Fruit fly (Drosophila melanogaster) whole organism, embryonic: ENCODE results near the gene IFT54.

Source experiments
- BtbVII ChIP-seq: fragments of 200-800 bp; sonication (Bioruptor generic); optimal IDR thresholded peaks from 3 replicates; lab custom pipeline; 2017; ENCODE audit warnings: missing biosample characterization, mild to moderate bottlenecking, missing genetic modification characterization
- Bteb2 ChIP-seq: fragments of 200-800 bp; sonication (Bioruptor generic); optimal IDR thresholded peaks from 2 replicates; lab custom pipeline; 2016; ENCODE audit warnings: missing biosample characterization, missing genetic modification characterization
- CG10267 ChIP-seq: fragments of 200-800 bp; sonication (Bioruptor generic); optimal IDR thresholded peaks from 2 replicates; lab custom pipeline; 2018; ENCODE audit warnings: missing biosample characterization, mild to moderate bottlenecking, missing genetic modification characterization, moderate library complexity
- CG10565 ChIP-seq: fragments of 200-800 bp; sonication (Bioruptor generic); optimal IDR thresholded peaks from 3 replicates; lab custom pipeline; 2016; ENCODE audit warnings: missing biosample characterization, mild to moderate bottlenecking, missing genetic modification characterization
- CG11504 ChIP-seq: fragments of 200-800 bp; sonication (Bioruptor generic); optimal IDR thresholded peaks from 3 replicates; lab custom pipeline; 2019; ENCODE audit warnings: missing biosample characterization, mild to moderate bottlenecking, missing genetic modification characterization, moderate library complexity
- CG1233 ChIP-seq: fragments of 200-800 bp; sonication (Bioruptor generic); optimal IDR thresholded peaks from 4 replicates; lab custom pipeline; 2018; ENCODE audit warnings: missing biosample characterization, mild to moderate bottlenecking, missing genetic modification characterization
- CG12391 ChIP-seq: fragments of 200-800 bp; sonication (Bioruptor generic); optimal IDR thresholded peaks from 3 replicates; lab custom pipeline; 2018; ENCODE audit warnings: missing biosample characterization, mild to moderate bottlenecking, missing genetic modification characterization, moderate library complexity
- CG12659 ChIP-seq: fragments of 200-800 bp; sonication (Bioruptor generic); optimal IDR thresholded peaks from 3 replicates; lab custom pipeline; 2017; ENCODE audit warnings: mild to moderate bottlenecking, missing biosample characterization, missing genetic modification reagents, missing genetic modification characterization
- CG13424 ChIP-seq: fragments of 200-800 bp; sonication (Bioruptor generic); optimal IDR thresholded peaks from 2 replicates; lab custom pipeline; 2019; ENCODE audit warnings: missing biosample characterization, mild to moderate bottlenecking, missing genetic modification characterization, moderate library complexity
- CG15073 ChIP-seq: fragments of 200-800 bp; sonication (Bioruptor generic); optimal IDR thresholded peaks from 2 replicates; lab custom pipeline; 2016; ENCODE audit warnings: missing biosample characterization, missing genetic modification characterization
- CG17359 ChIP-seq: fragments of 200-800 bp; sonication (Bioruptor generic); optimal IDR thresholded peaks from 3 replicates; lab custom pipeline; 2018; ENCODE audit warnings: missing biosample characterization, mild to moderate bottlenecking, missing genetic modification characterization, moderate library complexity
- CG17829 ChIP-seq: fragments of 200-800 bp; optimal IDR thresholded peaks from 2 replicates; lab custom pipeline; 2019; ENCODE audit warnings: missing biosample characterization, mild to moderate bottlenecking, missing genetic modification characterization, moderate library complexity
- CG18599 ChIP-seq: fragments of 200-800 bp; sonication (Bioruptor generic); optimal IDR thresholded peaks from 3 replicates; lab custom pipeline; 2017; ENCODE audit warnings: missing biosample characterization, missing genetic modification characterization, mild to moderate bottlenecking, moderate library complexity, missing genetic modification reagents
- CG34376 ChIP-seq: fragments of 200-800 bp; sonication (Bioruptor generic); optimal IDR thresholded peaks from 2 replicates; lab custom pipeline; 2018; ENCODE audit warnings: missing biosample characterization, mild to moderate bottlenecking, missing genetic modification characterization
- CG4617 ChIP-seq: fragments of 200-800 bp; sonication (Bioruptor generic); optimal IDR thresholded peaks from 3 replicates; lab custom pipeline; 2016; ENCODE audit warnings: missing biosample characterization, missing genetic modification characterization, borderline replicate concordance
- CG5180 ChIP-seq: fragments of 200-800 bp; sonication (Bioruptor generic); optimal IDR thresholded peaks from 3 replicates; lab custom pipeline; 2017; ENCODE audit warnings: missing biosample characterization, missing genetic modification characterization, mild to moderate bottlenecking, moderate library complexity, missing genetic modification reagents
- CG6689 ChIP-seq: fragments of 200-800 bp; sonication (Bioruptor generic); IDR thresholded peaks from 2 replicates; pipeline ENCODE4 v1.3.6; 2022; ENCODE audit warnings: missing biosample characterization, missing genetic modification characterization
- CG6765 ChIP-seq: fragments of 200-800 bp; sonication (Bioruptor generic); optimal IDR thresholded peaks from 3 replicates; lab custom pipeline; 2017; ENCODE audit warnings: missing biosample characterization, mild to moderate bottlenecking, missing genetic modification characterization
- CG7372 ChIP-seq: fragments of 200-800 bp; sonication (Bioruptor generic); IDR thresholded peaks from 2 replicates; pipeline ENCODE4 v1.3.6; 2022; ENCODE audit warnings: missing biosample characterization, missing genetic modification characterization
- CG7786 ChIP-seq: fragments of 200-800 bp; sonication (Bioruptor generic); optimal IDR thresholded peaks from 2 replicates; lab custom pipeline; 2016; ENCODE audit warnings: missing biosample characterization, missing genetic modification characterization
- Camta ChIP-seq: fragments of 200-800 bp; sonication (Bioruptor generic); optimal IDR thresholded peaks from 2 replicates; lab custom pipeline; 2016; ENCODE audit warnings: missing biosample characterization, missing genetic modification characterization
- Dbx ChIP-seq: fragments of 200-800 bp; sonication (Bioruptor generic); IDR thresholded peaks from 3 replicates; pipeline ENCODE4 v1.3.6; 2022; ENCODE audit warnings: missing biosample characterization, missing genetic modification characterization
- Dip3 ChIP-seq: fragments of 200-800 bp; sonication (Bioruptor generic); optimal IDR thresholded peaks from 3 replicates; lab custom pipeline; 2016; ENCODE audit warnings: missing biosample characterization, missing genetic modification characterization
- E2f2 ChIP-seq: fragments of 200-800 bp; sonication (Bioruptor generic); IDR thresholded peaks from 2 replicates; pipeline ENCODE4 v1.3.6; 2022; ENCODE audit warnings: missing biosample characterization, missing genetic modification characterization
- Eip74EF ChIP-seq, 2 experiments: fragments of 200-800 bp in 1 of 2; fragments of >200 bp in 1 of 2; sonication (Bioruptor generic) in 1 of 2; optimal IDR thresholded peaks; 2 replicates each; lab custom pipeline; 2017 to 2019; ENCODE audit warnings: missing biosample characterization in 2 of 2, missing genetic modification characterization in 2 of 2, mild to moderate bottlenecking in 1 of 2, moderate library complexity in 1 of 2
- Fer3 ChIP-seq: fragments of 200-800 bp; sonication (Bioruptor generic); optimal IDR thresholded peaks from 2 replicates; lab custom pipeline; 2018; ENCODE audit warnings: missing biosample characterization, mild to moderate bottlenecking, missing genetic modification characterization, moderate library complexity
- HHEX ChIP-seq: fragments of 200-800 bp; sonication (Bioruptor generic); optimal IDR thresholded peaks from 3 replicates; lab custom pipeline; 2017; ENCODE audit warnings: missing biosample characterization, mild to moderate bottlenecking, missing genetic modification characterization, missing genetic modification reagents
- Hr51 ChIP-seq, 2 experiments: fragments of 200-800 bp; sonication (Bioruptor generic); optimal IDR thresholded peaks; 2 replicates in 1 of 2; 3 replicates in 1 of 2; lab custom pipeline; 2016 to 2018; ENCODE audit warnings: missing biosample characterization in 2 of 2, missing genetic modification characterization in 2 of 2, mild to moderate bottlenecking in 1 of 2, moderate library complexity in 1 of 2
- Meics ChIP-seq: fragments of 200-800 bp; sonication (Bioruptor generic); optimal IDR thresholded peaks from 2 replicates; lab custom pipeline; 2017; ENCODE audit warnings: missing biosample characterization, mild to moderate bottlenecking, missing genetic modification characterization
- NfI ChIP-seq: fragments of 200-800 bp; sonication (Bioruptor generic); optimal IDR thresholded peaks from 3 replicates; lab custom pipeline; 2018; ENCODE audit warnings: missing biosample characterization, mild to moderate bottlenecking, missing genetic modification characterization, moderate library complexity
- Ravus ChIP-seq: fragments of 200-800 bp; sonication (Bioruptor generic); IDR thresholded peaks from 2 replicates; pipeline ENCODE4 v1.3.6; 2022; ENCODE audit warnings: missing biosample characterization, missing genetic modification characterization
- amos ChIP-seq: fragments of 200-800 bp; sonication (Bioruptor generic); IDR thresholded peaks from 2 replicates; pipeline ENCODE4 v1.3.6; 2022; ENCODE audit warnings: missing biosample characterization, missing genetic modification characterization; ENCODE audit not compliant: partially characterized antibody
- aop ChIP-seq: fragments of 200-800 bp; sonication (Bioruptor generic); IDR thresholded peaks from 2 replicates; pipeline ENCODE4 v1.3.6; 2022; ENCODE audit warnings: missing biosample characterization, missing genetic modification characterization
- bsh ChIP-seq, 2 experiments: fragments of 200-800 bp; sonication (Bioruptor generic); optimal IDR thresholded peaks; 2 replicates each; lab custom pipeline; 2017 to 2018; ENCODE audit warnings: mild to moderate bottlenecking in 2 of 2, missing biosample characterization in 2 of 2, missing genetic modification characterization in 2 of 2, moderate library complexity in 1 of 2
- caup ChIP-seq: fragments of 200-800 bp; sonication (Bioruptor generic); optimal IDR thresholded peaks from 3 replicates; lab custom pipeline; 2017; ENCODE audit warnings: missing biosample characterization, mild to moderate bottlenecking, missing genetic modification characterization, moderate library complexity; ENCODE audit not compliant: severe bottlenecking
- cwo ChIP-seq: fragments of 200-800 bp; sonication (Bioruptor generic); optimal IDR thresholded peaks from 3 replicates; lab custom pipeline; 2017; ENCODE audit warnings: missing biosample characterization, missing genetic modification characterization, mild to moderate bottlenecking, moderate library complexity, missing genetic modification reagents
- ftz-f1 ChIP-seq: fragments of 200-800 bp; sonication (Bioruptor generic); optimal IDR thresholded peaks from 2 replicates; lab custom pipeline; 2016; ENCODE audit warnings: missing biosample characterization, missing genetic modification characterization
- hb ChIP-seq: fragments of 200-800 bp; sonication (Bioruptor generic); IDR thresholded peaks from 3 replicates; pipeline ENCODE4 v1.3.6; 2022; ENCODE audit warnings: missing biosample characterization, missing genetic modification characterization; ENCODE audit not compliant: partially characterized antibody
- insv ChIP-seq, 2 experiments: fragments of 200-800 bp; sonication (Bioruptor generic); optimal IDR thresholded peaks; 3 replicates each; lab custom pipeline; 2016 to 2018; ENCODE audit warnings: missing biosample characterization in 2 of 2, missing genetic modification characterization in 2 of 2
- ken ChIP-seq: fragments of 200-800 bp; sonication (Bioruptor generic); IDR thresholded peaks from 3 replicates; pipeline ENCODE4 v1.3.6; 2022; ENCODE audit warnings: missing biosample characterization, missing genetic modification characterization
- pan ChIP-seq, 4 experiments: fragments of >200 bp in 3 of 4; fragments of 200-800 bp in 1 of 4; sonication (Bioruptor generic) in 1 of 4; optimal IDR thresholded peaks in 3 of 4; IDR thresholded peaks in 1 of 4; 2 replicates each; pipeline versions ENCODE4 v1.3.6 to Lab custom; 2017 to 2022; ENCODE audit warnings: missing biosample characterization in 2 of 4, missing genetic modification characterization in 2 of 4, mixed read lengths in 1 of 4
- scrt ChIP-seq: fragments of 200-800 bp; sonication (Bioruptor generic); optimal IDR thresholded peaks from 2 replicates; lab custom pipeline; 2018; ENCODE audit warnings: missing biosample characterization, mild to moderate bottlenecking, missing genetic modification characterization, moderate library complexity
- sens ChIP-seq: fragments of 200-800 bp; sonication (Bioruptor generic); peaks from one replicate; lab custom pipeline; 2016; ENCODE audit warnings: missing biosample characterization, missing genetic modification characterization
- so ChIP-seq: fragments of 200-800 bp; sonication (Bioruptor generic); IDR thresholded peaks from 3 replicates; pipeline ENCODE4 v1.3.6; 2022; ENCODE audit warnings: missing biosample characterization, missing genetic modification characterization
- sr ChIP-seq: fragments of 200-800 bp; sonication (Bioruptor generic); IDR thresholded peaks from 3 replicates; pipeline ENCODE4 v1.3.6; 2022; ENCODE audit warnings: missing biosample characterization, missing genetic modification characterization
- unpg ChIP-seq: fragments of 200-800 bp; sonication (Bioruptor generic); optimal IDR thresholded peaks from 3 replicates; lab custom pipeline; 2018; ENCODE audit warnings: missing biosample characterization, mild to moderate bottlenecking, missing genetic modification characterization, moderate library complexity
- vvl ChIP-seq: fragments of 200-800 bp; sonication (Bioruptor generic); IDR thresholded peaks from 2 replicates; pipeline ENCODE4 v1.3.6; 2022; ENCODE audit warnings: missing biosample characterization, missing genetic modification characterization
- zf30C ChIP-seq: fragments of 200-800 bp; sonication (Bioruptor generic); optimal IDR thresholded peaks from 3 replicates; lab custom pipeline; 2018; ENCODE audit warnings: missing biosample characterization, mild to moderate bottlenecking, missing genetic modification characterization

The IFT54 gene

dm6 chr3R:14348480-14348879 is 46.3 kb downstream of the IFT54 start (continued):
- TF ChIP-seq ftz-f1 (GFP tag; lab: Kevin White, UChicago), result no peak
- no peak for TF ChIP-seq aop (GFP tag; lab: Robert Waterston, UW)
- no peak for TF ChIP-seq amos
- TF ChIP-seq hb (GFP tag; lab: Robert Waterston, UW), result no peak
- no peak for TF ChIP-seq Eip74EF (GFP tag; optimal IDR thresholded peaks at IDR 0.05; lab: Kevin White, UChicago)
- TF ChIP-seq Hr51 (GFP tag; optimal IDR thresholded peaks at IDR 0.05; lab: Kevin White, UChicago), result peak in 1 of 2 experiments; percentile 34
- no peak for TF ChIP-seq CG4617 (GFP tag; lab: Kevin White, UChicago)
- TF ChIP-seq BtbVII (GFP tag; lab: Kevin White, UChicago), result no peak
- no peak for TF ChIP-seq CG15073 (GFP tag; lab: Kevin White, UChicago)
- TF ChIP-seq Camta (GFP tag; lab: Kevin White, UChicago), result no peak
- TF ChIP-seq so (GFP tag; lab: Robert Waterston, UW), result no peak
- TF ChIP-seq Bteb2 (GFP tag; lab: Kevin White, UChicago), result no peak
- no peak for TF ChIP-seq CG1233 (GFP tag; lab: Kevin White, UChicago)
- TF ChIP-seq E2f2, result no peak
- peak; percentile 43 for TF ChIP-seq cwo (GFP tag; lab: Kevin White, UChicago)
- TF ChIP-seq sr (GFP tag; lab: Robert Waterston, UW), result no peak
- TF ChIP-seq Fer3 (tag; lab: Kevin White, UChicago), result peak; percentile 0
- peak; percentile 69 for TF ChIP-seq CG18599 (GFP tag; lab: Kevin White, UChicago)
- no peak for TF ChIP-seq Meics
- TF ChIP-seq CG7786 (GFP tag; lab: Kevin White, UChicago), result no peak
- TF ChIP-seq ken (GFP tag; lab: Robert Waterston, UW), result no peak
- TF ChIP-seq Dbx (GFP tag; lab: Robert Waterston, UW), result no peak
- no peak for TF ChIP-seq pan (optimal IDR thresholded peaks at IDR 0.05; lab: Kevin White, UChicago)
- no peak for TF ChIP-seq pan (GFP tag; optimal IDR thresholded peaks at IDR 0.05 in 1 of 2, IDR thresholded peaks at IDR 0.05 in 1 of 2)
- no peak for TF ChIP-seq bsh (GFP tag; optimal IDR thresholded peaks at IDR 0.05; lab: Kevin White, UChicago)
- no peak for TF ChIP-seq CG7372 (GFP tag; lab: Robert Waterston, UW)
- TF ChIP-seq Dip3 (GFP tag; lab: Kevin White, UChicago), result no peak

DNA sequence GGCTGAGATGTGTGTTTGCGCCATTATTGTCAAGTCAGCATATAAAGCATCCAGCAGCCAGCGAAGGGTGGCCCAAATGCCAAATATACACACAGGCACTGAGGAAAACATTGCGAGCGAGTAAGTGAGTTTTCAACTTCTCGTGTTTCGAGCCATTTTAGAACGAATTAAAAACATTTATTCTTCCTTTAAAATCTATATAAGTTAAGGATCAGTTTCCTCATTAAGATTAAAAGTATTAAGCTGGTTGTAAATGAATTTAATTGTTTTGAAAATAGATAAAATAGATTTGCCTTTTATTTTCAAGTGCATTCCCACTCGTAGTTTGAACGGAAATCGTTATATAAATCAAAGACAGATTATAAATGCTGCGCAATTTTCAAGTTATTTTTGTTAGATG is 49.2 kb downstream of the IFT54 start:
- TF ChIP-seq scrt (GFP tag; lab: Kevin White, UChicago) (peak; percentile 9), sens (GFP tag; lab: Kevin White, UChicago) (peak; percentile 70), CG17829 (peak; percentile 8), CG17359 (peak; percentile 46), insv (GFP tag; optimal IDR thresholded peaks at IDR 0.05; lab: Kevin White, UChicago) (no peak), CG5180 (GFP tag; lab: Kevin White, UChicago) (peak; percentile 6), CG12659 (GFP tag; lab: Kevin White, UChicago) (peak; percentile 16), CG12391 (tag; lab: Kevin White, UChicago) (peak; percentile 51), NfI (GFP tag; lab: Kevin White, UChicago) (peak; percentile 15), zf30C (GFP tag; lab: Kevin White, UChicago) (peak; percentile 34), CG10565 (GFP tag; lab: Kevin White, UChicago) (no peak), CG6765 (peak; percentile 21), vvl (peak; percentile 33; the same call in 1 of the 2 replicates), unpg (GFP tag; lab: Kevin White, UChicago) (peak; percentile 34), Ravus (GFP tag; lab: Robert Waterston, UW) (no peak), CG6689 (GFP tag; lab: Robert Waterston, UW) (peak; percentile 16; the same call in 1 of the 2 replicates), CG10267 (tag; lab: Kevin White, UChicago) (peak; percentile 29), CG34376 (no peak), CG7372 (GFP tag; lab: Robert Waterston, UW) (0 out of 2 replicates have a peak, but pooled peaks have one; percentile 16), caup (GFP tag; lab: Kevin White, UChicago) (peak; percentile 24), CG11504 (peak; percentile 69), CG13424 (tag; lab: Kevin White, UChicago) (peak; percentile 47), CG1233 (GFP tag; lab: Kevin White, UChicago) (no peak), HHEX (GFP tag; lab: Kevin White, UChicago) (peak; percentile 31)
